Fruit fly (Drosophila melanogaster) S2 (cell line): ENCODE results near the gene tbrd-1.

Experiments
- CG8478 ChIP-seq: fragments of >200 bp; optimal IDR thresholded peaks from 2 replicates; lab custom pipeline; 2018
- CTCF ChIP-seq, 2 experiments: fragments of >200 bp; optimal IDR thresholded peaks; 2 replicates each; lab custom pipeline; 2018

Gene tbrd-1

dm6 chr3R:23878318-23878799 is 15.0 kb downstream of the tbrd-1 start:
- no peak for TF ChIP-seq CG8478 (lab: Kevin White, UChicago)
- no peak for TF ChIP-seq CTCF (optimal IDR thresholded peaks at IDR 0.05; lab: Kevin White, UChicago)

- TF ChIP-seq CTCF (optimal IDR thresholded peaks at IDR 0.05; lab: Kevin White, UChicago) (no peak), CG8478 (lab: Kevin White, UChicago) (no peak)
Measured at dm6 chr3R:23877606-23878317, 15.6 kb downstream of the tbrd-1 start.

dm6 chr3R:23876699-23877098 is 16.7 kb downstream of the tbrd-1 start:
- TF ChIP-seq CTCF (optimal IDR thresholded peaks at IDR 0.05; lab: Kevin White, UChicago) (no peak), CG8478 (lab: Kevin White, UChicago) (no peak)

- TF ChIP-seq CTCF (optimal IDR thresholded peaks at IDR 0.05; lab: Kevin White, UChicago) (no peak), CG8478 (lab: Kevin White, UChicago) (no peak)
Measured at dm6 chr3R:23874752-23875151, 18.6 kb downstream of the tbrd-1 start.

- no peak for TF ChIP-seq CG8478 (lab: Kevin White, UChicago)
- TF ChIP-seq CTCF (optimal IDR thresholded peaks at IDR 0.05; lab: Kevin White, UChicago) = no peak
Measured at dm6 chr3R:23874198-23874597, 19.2 kb downstream of the tbrd-1 start.

- no peak for TF ChIP-seq CTCF (optimal IDR thresholded peaks at IDR 0.05; lab: Kevin White, UChicago)
Measured at dm6 chr3R:23872606-23873192, 20.7 kb downstream of the tbrd-1 start.

dm6 chr3R:23871720-23872119 is 21.6 kb downstream of the tbrd-1 start:
- TF ChIP-seq CTCF (optimal IDR thresholded peaks at IDR 0.05; lab: Kevin White, UChicago) (no peak), CG8478 (lab: Kevin White, UChicago) (no peak)

dm6 chr3R:23869965-23870364 is 23.4 kb downstream of the tbrd-1 start:
- TF ChIP-seq CG8478 (lab: Kevin White, UChicago) (no peak), CTCF (optimal IDR thresholded peaks at IDR 0.05; lab: Kevin White, UChicago) (no peak)

dm6 chr3R:23869203-23869892 is 24.0 kb downstream of the tbrd-1 start:
- no peak for TF ChIP-seq CG8478 (lab: Kevin White, UChicago)
- no peak for TF ChIP-seq CTCF (optimal IDR thresholded peaks at IDR 0.05; lab: Kevin White, UChicago)

- TF ChIP-seq CTCF (optimal IDR thresholded peaks at IDR 0.05; lab: Kevin White, UChicago) (no peak), CG8478 (lab: Kevin White, UChicago) (no peak)
Measured at dm6 chr3R:23867825-23868224, 25.5 kb downstream of the tbrd-1 start.

- TF ChIP-seq CTCF (optimal IDR thresholded peaks at IDR 0.05; lab: Kevin White, UChicago) (no peak), CG8478 (lab: Kevin White, UChicago) (no peak)
Measured at dm6 chr3R:23867194-23867593, 26.2 kb downstream of the tbrd-1 start.

- peak in 1 of 2 experiments; percentile 26 for TF ChIP-seq CTCF (optimal IDR thresholded peaks at IDR 0.05; lab: Kevin White, UChicago)
Measured at dm6 chr3R:23859365-23859804, 34.0 kb downstream of the tbrd-1 start.

dm6 chr3R:23849599-23849998 is 43.8 kb downstream of the tbrd-1 start:
- TF ChIP-seq CG8478 (lab: Kevin White, UChicago) (no peak), CTCF (optimal IDR thresholded peaks at IDR 0.05; lab: Kevin White, UChicago) (no peak)

- TF ChIP-seq CG8478 (lab: Kevin White, UChicago) (no peak), CTCF (optimal IDR thresholded peaks at IDR 0.05; lab: Kevin White, UChicago) (no peak)
Measured at dm6 chr3R:23846107-23846506, 47.3 kb downstream of the tbrd-1 start.
